In genomic region chr2L:16719643-16720515, dm6 we compare ENCODE assay signal across 4 fruit fly cellular contexts.
TF ChIP-seq lines count a peak whose summit lies in the region.

Gene Cyt-c-p, plus strand, starts transcription at chr2L:16719932.

- peak; percentile 36 for TF ChIP-seq CTCF in whole organism, embryonic (GFP tag; optimal IDR thresholded peaks at IDR 0.05; lab: Kevin White, UChicago)

TF ChIP-seq in whole organism, adult, 20 proteins besides CTCF, POLR2A, EP300 and RAD21:
- TF ChIP-seq bab1 (GFP tag; optimal IDR thresholded peaks at IDR 0.05; lab: Kevin White, UChicago) = peak; percentile 69
- peak; percentile 18 for TF ChIP-seq ovo (GFP tag; optimal IDR thresholded peaks at IDR 0.05; lab: Kevin White, UChicago)
- TF ChIP-seq tj (GFP tag; optimal IDR thresholded peaks at IDR 0.05; lab: Kevin White, UChicago) = peak; percentile 52
- peak; percentile 43 for TF ChIP-seq Mnt (GFP tag; optimal IDR thresholded peaks at IDR 0.05; lab: Kevin White, UChicago)
- TF ChIP-seq CG11617 (GFP tag; optimal IDR thresholded peaks at IDR 0.05; lab: Kevin White, UChicago) = peak; percentile 58
- peak; percentile 69 for TF ChIP-seq kay (GFP tag; lab: Kevin White, UChicago; ENCODE audit: borderline replicate concordance)
- TF ChIP-seq Clk (GFP tag; optimal IDR thresholded peaks at IDR 0.05; lab: Kevin White, UChicago) = no peak
- peak; percentile 86 for TF ChIP-seq pad (GFP tag; optimal IDR thresholded peaks at IDR 0.05; lab: Kevin White, UChicago)
- peak; percentile 0 for TF ChIP-seq CG14711 (tag; optimal IDR thresholded peaks at IDR 0.05; lab: Kevin White, UChicago)
- peak; percentile 27 for TF ChIP-seq CG33017 (tag; optimal IDR thresholded peaks at IDR 0.05; lab: Kevin White, UChicago)
- TF ChIP-seq CG12768 (GFP tag; optimal IDR thresholded peaks at IDR 0.05; lab: Kevin White, UChicago) = no peak
- TF ChIP-seq toe (GFP tag; optimal IDR thresholded peaks at IDR 0.05; lab: Kevin White, UChicago) = no peak
- TF ChIP-seq CG1620 (GFP tag; optimal IDR thresholded peaks at IDR 0.05; lab: Kevin White, UChicago) = peak; percentile 47
- no peak for TF ChIP-seq CG7045 (GFP tag; optimal IDR thresholded peaks at IDR 0.05; lab: Kevin White, UChicago)
- TF ChIP-seq cnc (optimal IDR thresholded peaks at IDR 0.05; lab: Kevin White, UChicago) = no peak
- peak; percentile 25 for TF ChIP-seq Hr96 (GFP tag; optimal IDR thresholded peaks at IDR 0.05; lab: Kevin White, UChicago)
- no peak for TF ChIP-seq CG5204 (GFP tag; optimal IDR thresholded peaks at IDR 0.05; lab: Kevin White, UChicago)
- TF ChIP-seq CG7101 (tag; optimal IDR thresholded peaks at IDR 0.05; lab: Kevin White, UChicago) = peak; percentile 54
- TF ChIP-seq cic (GFP tag; optimal IDR thresholded peaks at IDR 0.05; lab: Kevin White, UChicago) = peak; percentile 73
- peak; percentile 6 for TF ChIP-seq Crg-1 (GFP tag; optimal IDR thresholded peaks at IDR 0.05; lab: Kevin White, UChicago)

TF ChIP-seq in whole organism, embryonic, 481 proteins besides CTCF, POLR2A, EP300 and RAD21 (continues in another document):
- TF ChIP-seq kah (GFP tag; optimal IDR thresholded peaks at IDR 0.05; lab: Kevin White, UChicago) = no peak
- TF ChIP-seq zen2 (GFP tag; IDR thresholded peaks at IDR 0.05; lab: Robert Waterston, UW; ENCODE audit: partially characterized antibody) = no peak
- TF ChIP-seq Dp (GFP tag; optimal IDR thresholded peaks at IDR 0.05; lab: Kevin White, UChicago) = peak; percentile 99
- TF ChIP-seq Ets65A (GFP tag; lab: Kevin White, UChicago) = no peak
- no peak for TF ChIP-seq sqz (GFP tag; optimal IDR thresholded peaks at IDR 0.05; lab: Kevin White, UChicago)
- no peak for TF ChIP-seq CG3838 (GFP tag; optimal IDR thresholded peaks at IDR 0.05; lab: Kevin White, UChicago)
- TF ChIP-seq Rfx (GFP tag; IDR thresholded peaks at IDR 0.05; lab: Robert Waterston, UW) = peak; percentile 36; the same call in 1 of the 2 replicates
- peak; percentile 44; the same call in 1 of the 2 replicates for TF ChIP-seq hbn (GFP tag; IDR thresholded peaks at IDR 0.05; lab: Robert Waterston, UW; ENCODE audit: partially characterized antibody)
- no peak for TF ChIP-seq CG17359 (tag; optimal IDR thresholded peaks at IDR 0.05; lab: Kevin White, UChicago)
- TF ChIP-seq CG1024 (GFP tag; IDR thresholded peaks at IDR 0.05; lab: Robert Waterston, UW) = no peak
- peak; percentile 53; the same call in 2 of the 3 replicates for TF ChIP-seq CG6791 (GFP tag; IDR thresholded peaks at IDR 0.05; lab: Robert Waterston, UW; ENCODE audit: partially characterized antibody)
- no peak for TF ChIP-seq CG11085 (GFP tag; IDR thresholded peaks at IDR 0.05; lab: Robert Waterston, UW)
- TF ChIP-seq CG7745 (tag; optimal IDR thresholded peaks at IDR 0.05; lab: Kevin White, UChicago) = no peak
- TF ChIP-seq tgo (GFP tag; IDR thresholded peaks at IDR 0.05; lab: Robert Waterston, UW) = no peak
- TF ChIP-seq Meics (GFP tag; optimal IDR thresholded peaks at IDR 0.05; lab: Kevin White, UChicago) = no peak
- TF ChIP-seq hth (optimal IDR thresholded peaks at IDR 0.05; lab: Kevin White, UChicago) = no peak
- TF ChIP-seq nerfin-1 (tag; optimal IDR thresholded peaks at IDR 0.05; lab: Kevin White, UChicago) = peak; percentile 19
- TF ChIP-seq Bteb2 (GFP tag; optimal IDR thresholded peaks at IDR 0.05; lab: Kevin White, UChicago) = peak; percentile 9
- peak; percentile 53 for TF ChIP-seq scrt (GFP tag; optimal IDR thresholded peaks at IDR 0.05; lab: Kevin White, UChicago)
- TF ChIP-seq CG7271 (tag; optimal IDR thresholded peaks at IDR 0.05; lab: Kevin White, UChicago) = no peak
- TF ChIP-seq Gsc (GFP tag; IDR thresholded peaks at IDR 0.05; lab: Robert Waterston, UW) = no peak
- no peak for TF ChIP-seq psq (GFP tag; optimal IDR thresholded peaks at IDR 0.05; lab: Kevin White, UChicago)
- peak; percentile 32 for TF ChIP-seq Bdp1 (GFP tag; optimal IDR thresholded peaks at IDR 0.05; lab: Kevin White, UChicago)
- TF ChIP-seq CG4707 (GFP tag; optimal IDR thresholded peaks at IDR 0.05; lab: Kevin White, UChicago) = no peak
- peak; percentile 75 for TF ChIP-seq zen (tag; optimal IDR thresholded peaks at IDR 0.05; lab: Kevin White, UChicago)

TF ChIP-seq in whole organism, prepupa, 60 proteins besides CTCF, POLR2A, EP300 and RAD21:
- TF ChIP-seq esn (GFP tag; optimal IDR thresholded peaks at IDR 0.05; lab: Kevin White, UChicago) (peak; percentile 21), CG1621 (tag; optimal IDR thresholded peaks at IDR 0.05; lab: Kevin White, UChicago) (peak; percentile 0), CG34406 (GFP tag; optimal IDR thresholded peaks at IDR 0.05; lab: Kevin White, UChicago) (no peak), CG15336 (GFP tag; IDR thresholded peaks at IDR 0.05; lab: Robert Waterston, UW) (no peak), dsx (GFP tag; optimal IDR thresholded peaks at IDR 0.05; lab: Kevin White, UChicago; ENCODE audit: poor library complexity, severe bottlenecking) (peak; percentile 8), Met (GFP tag; optimal IDR thresholded peaks at IDR 0.05; lab: Kevin White, UChicago) (no peak), vri (GFP tag; optimal IDR thresholded peaks at IDR 0.05; lab: Kevin White, UChicago) (peak; percentile 75), Eip78C (GFP tag; lab: Kevin White, UChicago) (peak; percentile 84), CG6854 (GFP tag; optimal IDR thresholded peaks at IDR 0.05; lab: Kevin White, UChicago) (peak; percentile 1), eg (GFP tag; IDR thresholded peaks at IDR 0.05; lab: Robert Waterston, UW) (no peak), fkh (GFP tag; optimal IDR thresholded peaks at IDR 0.05; lab: Kevin White, UChicago) (peak; percentile 35), Sox14 (GFP tag; optimal IDR thresholded peaks at IDR 0.05; lab: Kevin White, UChicago) (peak; percentile 17), Eip75B (GFP tag; optimal IDR thresholded peaks at IDR 0.05; lab: Kevin White, UChicago) (peak; percentile 11)
TF ChIP-seq in whole organism, prepupa: peak in this region for 9.

TF ChIP-seq in whole organism, wandering third instar larva, 38 proteins besides CTCF, POLR2A, EP300 and RAD21:
- TF ChIP-seq Sp1 (GFP tag; optimal IDR thresholded peaks at IDR 0.05; lab: Kevin White, UChicago) (no peak), usp (GFP tag; optimal IDR thresholded peaks at IDR 0.05; lab: Kevin White, UChicago) (no peak), Dif (GFP tag; optimal IDR thresholded peaks at IDR 0.05; lab: Kevin White, UChicago; ENCODE audit: partially characterized antibody) (peak; percentile 0), Rel (GFP tag; optimal IDR thresholded peaks at IDR 0.05; lab: Kevin White, UChicago) (no peak), Rel (tag; optimal IDR thresholded peaks at IDR 0.05; lab: Kevin White, UChicago) (peak; percentile 83), OdsH (GFP tag; optimal IDR thresholded peaks at IDR 0.05; lab: Kevin White, UChicago) (peak; percentile 19), HLH106 (tag; optimal IDR thresholded peaks at IDR 0.05; lab: Kevin White, UChicago) (peak; percentile 13), lola (GFP tag; optimal IDR thresholded peaks at IDR 0.05; lab: Kevin White, UChicago) (no peak), GATAd (GFP tag; optimal IDR thresholded peaks at IDR 0.05; lab: Kevin White, UChicago) (no peak), CG9705 (GFP tag; optimal IDR thresholded peaks at IDR 0.05; lab: Kevin White, UChicago) (no peak), h (GFP tag; optimal IDR thresholded peaks at IDR 0.05; lab: Kevin White, UChicago) (no peak), foxo (GFP tag; optimal IDR thresholded peaks at IDR 0.05; lab: Kevin White, UChicago) (peak in 1 of 2 experiments; percentile 28), br (GFP tag; optimal IDR thresholded peaks at IDR 0.05; lab: Kevin White, UChicago) (no peak), Mio (GFP tag; optimal IDR thresholded peaks at IDR 0.05; lab: Kevin White, UChicago) (no peak), Myc (optimal IDR thresholded peaks at IDR 0.05; lab: Kevin White, UChicago) (peak; percentile 19), rgr (GFP tag; optimal IDR thresholded peaks at IDR 0.05; lab: Kevin White, UChicago) (peak; percentile 19), Hr83 (GFP tag; optimal IDR thresholded peaks at IDR 0.05; lab: Kevin White, UChicago; ENCODE audit: poor library complexity, severe bottlenecking) (peak; percentile 28)
